Worm (Caenorhabditis elegans): Measurements from ENCODE around the gene irld-42.
A peak's percentile ranks its signal among the peaks of the same experiment; 100 is the strongest.

irld-42 gene

DNA sequence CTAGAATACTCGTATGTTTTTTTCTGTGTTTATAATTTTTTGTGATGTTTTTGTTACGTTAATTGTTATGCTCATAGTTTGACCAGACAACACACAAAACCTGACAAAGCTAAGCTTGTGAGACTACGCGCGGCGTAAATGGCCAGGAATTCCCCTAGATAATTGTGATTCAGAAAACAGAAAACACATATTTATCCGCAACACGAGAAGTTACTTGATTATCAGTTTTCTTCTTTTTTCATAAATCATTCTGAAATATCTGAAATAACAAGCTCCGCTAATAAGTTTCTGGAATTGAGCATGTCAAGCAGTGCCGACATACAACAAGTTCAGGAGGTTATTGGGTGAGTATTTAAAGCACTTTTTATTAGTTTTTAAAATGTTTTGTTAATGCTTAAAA lies 42.6 kb downstream of the irld-42 start, which contains the start of gene srw-100:
TSS of gene srw-100 (plus strand) at position 301 of the 400 bp plus-strand sequence.
- no peak for TF ChIP-seq T07F8.4 (tag; optimal IDR thresholded peaks at IDR 0.05)
- no peak for TF ChIP-seq B0035.1 (tag; optimal IDR thresholded peaks at IDR 0.05)
- TF ChIP-seq unc-62 (GFP tag; optimal IDR thresholded peaks at IDR 0.05), result no peak
- no peak for TF ChIP-seq lin-54 (GFP tag; optimal IDR thresholded peaks at IDR 0.05)
- TF ChIP-seq F57A8.1 (GFP tag; optimal IDR thresholded peaks at IDR 0.05), result no peak
- no peak for TF ChIP-seq zim-3 (tag; optimal IDR thresholded peaks at IDR 0.05)
- TF ChIP-seq attf-6 (GFP tag; IDR thresholded peaks at IDR 0.05), result no peak
- TF ChIP-seq dpff-1 (tag; optimal IDR thresholded peaks at IDR 0.05), result no peak
- no peak for TF ChIP-seq rec-8 (tag; optimal IDR thresholded peaks at IDR 0.05)
- no peak for TF ChIP-seq tbx-9 (tag; optimal IDR thresholded peaks at IDR 0.05; ENCODE audit: borderline replicate concordance)
- TF ChIP-seq gei-17 (GFP tag; optimal IDR thresholded peaks at IDR 0.05), result no peak
- TF ChIP-seq lsy-27 (tag; optimal IDR thresholded peaks at IDR 0.05; ENCODE audit: borderline replicate concordance, insufficient read depth), result no peak
- no peak for TF ChIP-seq zfh-2 (GFP tag; conservative IDR thresholded peaks at IDR 0.05)
- TF ChIP-seq efl-1 (GFP tag; optimal IDR thresholded peaks at IDR 0.05), result no peak
- TF ChIP-seq somi-1 (GFP tag; optimal IDR thresholded peaks at IDR 0.05), result no peak

DNA sequence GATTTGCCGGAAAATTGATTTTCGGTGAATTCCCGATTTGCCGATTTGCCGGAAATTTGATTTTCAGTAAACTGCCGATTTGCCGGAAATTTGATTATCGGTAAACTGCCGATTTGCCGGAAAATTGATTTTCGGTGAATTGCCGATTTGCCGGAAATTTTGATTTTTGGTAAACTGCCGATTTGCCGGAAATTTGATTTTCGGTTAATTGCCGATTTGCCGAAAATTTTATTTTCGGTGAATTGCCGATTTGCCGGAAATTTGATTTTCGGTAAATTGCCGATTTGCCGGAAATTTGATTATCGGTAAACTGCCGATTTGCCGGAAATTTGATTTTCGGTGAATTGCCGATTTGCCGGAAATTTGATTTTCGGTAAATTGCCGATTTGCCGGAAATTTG lies 44.2 kb downstream of the irld-42 start:
- TF ChIP-seq C17E4.6 (GFP tag; IDR thresholded peaks at IDR 0.05), result peak; percentile 34; the same call in 1 of the 2 replicates

DNA sequence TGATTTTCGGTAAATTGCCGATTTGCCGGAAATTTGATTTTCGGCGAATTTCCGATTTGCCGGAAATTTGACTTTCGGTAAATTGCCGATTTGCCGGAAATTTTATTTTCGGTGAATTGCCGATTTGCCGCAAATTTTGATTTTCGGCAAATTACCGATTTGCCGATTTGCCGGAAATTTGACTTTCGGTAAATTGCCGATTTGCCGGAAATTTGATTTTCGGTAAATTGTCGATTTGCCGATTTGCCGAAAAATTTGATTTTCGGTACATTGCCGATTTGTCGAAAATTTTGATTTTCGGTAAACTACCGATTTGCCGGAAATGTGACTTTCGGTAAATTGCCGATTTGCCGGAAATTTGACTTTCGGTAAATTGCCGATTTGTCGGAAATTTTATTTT lies 45.4 kb downstream of the irld-42 start:
- TF ChIP-seq sea-2 (GFP tag; IDR thresholded peaks at IDR 0.05), result peak; percentile 77; the same call in 1 of the 2 replicates
- 0 out of 2 replicates have a peak, but pooled peaks have one; percentile 72 for TF ChIP-seq nfya-2 (GFP tag; IDR thresholded peaks at IDR 0.05)
- peak; percentile 75 for TF ChIP-seq Y95B8A.8 (GFP tag; IDR thresholded peaks at IDR 0.05)
- 0 out of 2 replicates have a peak, but pooled peaks have one; percentile 92 for TF ChIP-seq F37B4.10 (GFP tag; IDR thresholded peaks at IDR 0.05)
- peak; percentile 64 for TF ChIP-seq K11D2.4 (GFP tag; IDR thresholded peaks at IDR 0.05)
- TF ChIP-seq lag-1 (GFP tag; IDR thresholded peaks at IDR 0.05), result peak; percentile 63; the same call in 1 of the 2 replicates
- TF ChIP-seq ceh-58 (GFP tag; IDR thresholded peaks at IDR 0.05), result peak; percentile 77; the same call in 1 of the 2 replicates
- TF ChIP-seq cebp-2 (GFP tag; IDR thresholded peaks at IDR 0.05), result peak; percentile 37; the same call in 1 of the 2 replicates
- TF ChIP-seq aptf-3 (GFP tag; IDR thresholded peaks at IDR 0.05), result 0 out of 2 replicates have a peak, but pooled peaks have one; percentile 21
- TF ChIP-seq ztf-6 (GFP tag; IDR thresholded peaks at IDR 0.05), result peak; percentile 8; the same call in 1 of the 2 replicates
- TF ChIP-seq ceh-91 (GFP tag; IDR thresholded peaks at IDR 0.05), result peak; percentile 28; the same call in 1 of the 2 replicates
- TF ChIP-seq ztf-25 (GFP tag; IDR thresholded peaks at IDR 0.05), result 0 out of 2 replicates have a peak, but pooled peaks have one; percentile 31
- TF ChIP-seq bed-1 (GFP tag; IDR thresholded peaks at IDR 0.05), result 0 out of 2 replicates have a peak, but pooled peaks have one; percentile 73

DNA sequence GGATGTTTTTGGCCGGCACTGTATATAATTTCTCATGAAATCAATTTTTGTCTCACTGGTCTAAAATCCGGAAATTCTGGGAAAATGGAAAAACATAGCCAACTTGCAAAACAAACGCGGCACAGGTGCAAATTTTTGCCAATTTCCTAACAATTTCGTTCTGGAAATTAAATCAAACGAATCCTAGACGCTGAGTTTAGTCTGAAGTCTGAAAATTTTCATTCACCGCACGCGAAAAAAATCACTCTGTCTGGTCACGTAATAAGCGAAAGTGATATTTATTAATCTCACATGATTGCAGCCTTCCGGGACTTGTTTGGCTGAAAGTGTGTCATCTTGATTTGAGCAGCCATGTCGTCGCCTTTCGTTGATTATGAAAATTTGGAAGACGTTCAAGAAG lies 48.6 kb downstream of the irld-42 start, which contains the start of gene srw-103:
TSS of gene srw-103 (plus strand) at position 301 of the 400 bp plus-strand sequence.
- TF ChIP-seq hsf-1 (GFP tag; IDR thresholded peaks at IDR 0.05), result no peak
- no peak for TF ChIP-seq mes-4 (tag; optimal IDR thresholded peaks at IDR 0.05)
- no peak for TF ChIP-seq repo-1 (tag; optimal IDR thresholded peaks at IDR 0.05)
- TF ChIP-seq sptf-2 (GFP tag; optimal IDR thresholded peaks at IDR 0.05), result no peak
- TF ChIP-seq F49E8.2 (tag; optimal IDR thresholded peaks at IDR 0.05; ENCODE audit: insufficient read depth), result no peak
- TF ChIP-seq snpc-4 (GFP tag; optimal IDR thresholded peaks at IDR 0.05), result no peak
- no peak for TF ChIP-seq snpc-4 (tag; optimal IDR thresholded peaks at IDR 0.05)

Data from whole organism, young adult.